Fruit fly (Drosophila melanogaster) whole organism, embryonic: ENCODE measurements around the gene CG46301.

Source experiments
- Abd-B ChIP-seq: fragments of 200-800 bp; sonication (Bioruptor generic); optimal IDR thresholded peaks from 2 replicates; lab custom pipeline; 2018; ENCODE audit warnings: missing biosample characterization, mild to moderate bottlenecking, missing genetic modification characterization, moderate library complexity
- Antp ChIP-seq: fragments of 200-800 bp; sonication (Bioruptor generic); optimal IDR thresholded peaks from 3 replicates; lab custom pipeline; 2016; ENCODE audit warnings: missing biosample characterization, missing genetic modification characterization
- CG10565 ChIP-seq: fragments of 200-800 bp; sonication (Bioruptor generic); optimal IDR thresholded peaks from 3 replicates; lab custom pipeline; 2016; ENCODE audit warnings: missing biosample characterization, mild to moderate bottlenecking, missing genetic modification characterization
- CG11085 ChIP-seq: fragments of 200-800 bp; sonication (Bioruptor generic); IDR thresholded peaks from 2 replicates; pipeline ENCODE4 v1.3.6; 2022; ENCODE audit warnings: missing biosample characterization, missing genetic modification characterization
- CG12104 ChIP-seq: fragments of 200-800 bp; sonication (Bioruptor generic); optimal IDR thresholded peaks from 3 replicates; lab custom pipeline; 2016; ENCODE audit warnings: missing biosample characterization, missing genetic modification characterization
- CG12299 ChIP-seq: fragments of 200-800 bp; sonication (Bioruptor generic); optimal IDR thresholded peaks from 2 replicates; lab custom pipeline; 2018; ENCODE audit warnings: missing biosample characterization, mild to moderate bottlenecking, missing genetic modification characterization
- CG13296 ChIP-seq: fragments of 200-800 bp; sonication (Bioruptor generic); optimal IDR thresholded peaks from 3 replicates; lab custom pipeline; 2018; ENCODE audit warnings: missing biosample characterization, mild to moderate bottlenecking, missing genetic modification characterization
- CG15514 ChIP-seq: fragments of 200-800 bp; sonication (Bioruptor generic); optimal IDR thresholded peaks from 3 replicates; lab custom pipeline; 2017; ENCODE audit warnings: missing biosample characterization, missing genetic modification characterization, mild to moderate bottlenecking, moderate library complexity, missing genetic modification reagents
- CG15601 ChIP-seq: fragments of 200-800 bp; sonication (Bioruptor generic); optimal IDR thresholded peaks from 3 replicates; lab custom pipeline; 2019; ENCODE audit warnings: missing biosample characterization, mild to moderate bottlenecking, missing genetic modification characterization, moderate library complexity
- CG1603 ChIP-seq: fragments of 200-800 bp; sonication (Bioruptor generic); optimal IDR thresholded peaks from 2 replicates; lab custom pipeline; 2019; ENCODE audit warnings: missing biosample characterization, mild to moderate bottlenecking, missing genetic modification characterization, moderate library complexity
- CG17802 ChIP-seq: fragments of 200-800 bp; sonication (Bioruptor generic); optimal IDR thresholded peaks from 2 replicates; lab custom pipeline; 2018; ENCODE audit warnings: missing biosample characterization, mild to moderate bottlenecking, missing genetic modification characterization, moderate library complexity
- CG1792 ChIP-seq: fragments of 200-800 bp; sonication (Bioruptor generic); optimal IDR thresholded peaks from 2 replicates; lab custom pipeline; 2016; ENCODE audit warnings: missing biosample characterization, missing genetic modification characterization
- CG18476 ChIP-seq: fragments of 200-800 bp; sonication (Bioruptor generic); optimal IDR thresholded peaks from 2 replicates; lab custom pipeline; 2016; ENCODE audit warnings: missing biosample characterization, mild to moderate bottlenecking, missing genetic modification characterization
- CG2116 ChIP-seq: fragments of 200-800 bp; sonication (Bioruptor generic); optimal IDR thresholded peaks from 3 replicates; lab custom pipeline; 2018; ENCODE audit warnings: missing biosample characterization, mild to moderate bottlenecking, missing genetic modification characterization
- CG30403 ChIP-seq: fragments of 200-800 bp; sonication (Bioruptor generic); optimal IDR thresholded peaks from 3 replicates; lab custom pipeline; 2016; ENCODE audit warnings: missing biosample characterization, missing genetic modification characterization
- CG3065 ChIP-seq: fragments of 200-800 bp; sonication (Bioruptor generic); optimal IDR thresholded peaks from 2 replicates; lab custom pipeline; 2016; ENCODE audit warnings: missing biosample characterization, missing genetic modification characterization
- CG32772 ChIP-seq: fragments of 200-800 bp; sonication (Bioruptor generic); IDR thresholded peaks from 2 replicates; pipeline ENCODE4 v1.3.6; 2022; ENCODE audit warnings: missing biosample characterization, missing genetic modification characterization
- CG3281 ChIP-seq: fragments of 200-800 bp; sonication (Bioruptor generic); optimal IDR thresholded peaks from 3 replicates; lab custom pipeline; 2017; ENCODE audit warnings: missing biosample characterization, mild to moderate bottlenecking, missing genetic modification characterization
- CG3847 ChIP-seq: fragments of 200-800 bp; sonication (Bioruptor generic); IDR thresholded peaks from 2 replicates; pipeline ENCODE4 v1.3.6; 2022; ENCODE audit warnings: missing biosample characterization, missing genetic modification characterization
- CG42726 ChIP-seq: fragments of 200-800 bp; sonication (Bioruptor generic); IDR thresholded peaks from 2 replicates; pipeline ENCODE4 v1.3.6; 2022; ENCODE audit warnings: missing biosample characterization, missing genetic modification characterization; ENCODE audit not compliant: partially characterized antibody
- CG4617 ChIP-seq: fragments of 200-800 bp; sonication (Bioruptor generic); optimal IDR thresholded peaks from 3 replicates; lab custom pipeline; 2016; ENCODE audit warnings: missing biosample characterization, missing genetic modification characterization, borderline replicate concordance
- CG4730 ChIP-seq: fragments of 200-800 bp; sonication (Bioruptor generic); IDR thresholded peaks from 2 replicates; pipeline ENCODE4 v1.3.6; 2022; ENCODE audit warnings: missing biosample characterization, missing genetic modification characterization
- CG4820 ChIP-seq: fragments of 200-800 bp; sonication (Bioruptor generic); optimal IDR thresholded peaks from 3 replicates; lab custom pipeline; 2016; ENCODE audit warnings: missing biosample characterization, missing genetic modification characterization
- CG7271 ChIP-seq: fragments of 200-800 bp; sonication (Bioruptor generic); optimal IDR thresholded peaks from 2 replicates; lab custom pipeline; 2018; ENCODE audit warnings: missing biosample characterization, mild to moderate bottlenecking, missing genetic modification characterization, moderate library complexity
- CG7556 ChIP-seq: fragments of 200-800 bp; sonication (Bioruptor generic); optimal IDR thresholded peaks from 2 replicates; lab custom pipeline; 2017; ENCODE audit warnings: missing biosample characterization, mild to moderate bottlenecking, missing genetic modification characterization
- CG7839 ChIP-seq: fragments of 200-800 bp; sonication (Bioruptor generic); optimal IDR thresholded peaks from 3 replicates; lab custom pipeline; 2018; ENCODE audit warnings: missing biosample characterization, mild to moderate bottlenecking, missing genetic modification characterization, moderate library complexity
- CG7963 ChIP-seq: fragments of 200-800 bp; sonication (Bioruptor generic); IDR thresholded peaks from 3 replicates; pipeline ENCODE4 v1.3.6; 2022; ENCODE audit warnings: missing biosample characterization, missing genetic modification characterization; ENCODE audit not compliant: partially characterized antibody
- CG7987 ChIP-seq: fragments of 200-800 bp; sonication (Bioruptor generic); optimal IDR thresholded peaks from 2 replicates; lab custom pipeline; 2018; ENCODE audit warnings: missing biosample characterization, mild to moderate bottlenecking, missing genetic modification characterization, moderate library complexity
- CG8089 ChIP-seq: fragments of 200-800 bp; sonication (Bioruptor generic); optimal IDR thresholded peaks from 3 replicates; lab custom pipeline; 2016; ENCODE audit warnings: missing biosample characterization, missing genetic modification characterization
- CkIIα-i1 ChIP-seq: fragments of 200-800 bp; sonication (Bioruptor generic); IDR thresholded peaks from 2 replicates; pipeline ENCODE4 v1.3.6; 2022; ENCODE audit warnings: missing biosample characterization, missing genetic modification characterization
- Dad ChIP-seq: fragments of 200-800 bp; sonication (Bioruptor generic); optimal IDR thresholded peaks from 3 replicates; lab custom pipeline; 2016; ENCODE audit warnings: missing biosample characterization, missing genetic modification characterization
- ERR ChIP-seq: fragments of 200-800 bp; sonication (Bioruptor generic); optimal IDR thresholded peaks from 2 replicates; lab custom pipeline; 2016; ENCODE audit warnings: missing biosample characterization, missing genetic modification characterization
- Ets97D ChIP-seq: fragments of 200-800 bp; sonication (Bioruptor generic); optimal IDR thresholded peaks from 3 replicates; lab custom pipeline; 2016; ENCODE audit warnings: missing biosample characterization, missing genetic modification characterization
- Kr ChIP-seq: fragments of 200-800 bp; sonication (Bioruptor generic); optimal IDR thresholded peaks from 2 replicates; lab custom pipeline; 2017; ENCODE audit warnings: missing biosample characterization, mild to moderate bottlenecking, missing genetic modification characterization
- Optix ChIP-seq: fragments of 200-800 bp; sonication (Bioruptor generic); IDR thresholded peaks from 3 replicates; pipeline ENCODE4 v1.3.6; 2022; ENCODE audit warnings: missing biosample characterization, missing genetic modification characterization
- crc ChIP-seq: fragments of 200-800 bp; sonication (Bioruptor generic); optimal IDR thresholded peaks from 2 replicates; lab custom pipeline; 2016; ENCODE audit warnings: missing biosample characterization, missing genetic modification characterization
- croc ChIP-seq: fragments of 200-800 bp; sonication (Bioruptor generic); conservative IDR thresholded peaks from 3 replicates; pipeline ENCODE4 v1.3.6; 2022; ENCODE audit warnings: missing biosample characterization, missing genetic modification characterization
- dati ChIP-seq: fragments of 200-800 bp; sonication (Bioruptor generic); IDR thresholded peaks from 2 replicates; pipeline ENCODE4 v1.3.6; 2022; ENCODE audit warnings: missing biosample characterization, missing genetic modification characterization
- dimm ChIP-seq: fragments of 200-800 bp; sonication (Bioruptor generic); IDR thresholded peaks from 2 replicates; pipeline ENCODE4 v1.3.6; 2022; ENCODE audit warnings: missing biosample characterization, missing genetic modification characterization
- fd64A ChIP-seq: fragments of 200-800 bp; sonication (Bioruptor generic); optimal IDR thresholded peaks from 3 replicates; lab custom pipeline; 2018; ENCODE audit warnings: missing biosample characterization, mild to moderate bottlenecking, missing genetic modification characterization
- hkb ChIP-seq, 2 experiments: fragments of 200-800 bp in 1 of 2; fragments of >200 bp in 1 of 2; sonication (Bioruptor generic) in 1 of 2; IDR thresholded peaks in 1 of 2; optimal IDR thresholded peaks in 1 of 2; 2 replicates each; pipeline versions ENCODE4 v1.3.6 to Lab custom; 2017 to 2022; ENCODE audit warnings: missing biosample characterization in 1 of 2, missing genetic modification characterization in 1 of 2
- jigr1 ChIP-seq: fragments of 200-800 bp; sonication (Bioruptor generic); IDR thresholded peaks from 3 replicates; pipeline ENCODE4 v1.3.6; 2022; ENCODE audit warnings: missing biosample characterization, missing genetic modification characterization
- jing ChIP-seq: fragments of 200-800 bp; sonication (Bioruptor generic); optimal IDR thresholded peaks from 2 replicates; lab custom pipeline; 2018; ENCODE audit warnings: missing biosample characterization, mild to moderate bottlenecking, missing genetic modification characterization
- luna ChIP-seq: fragments of 200-800 bp; sonication (Bioruptor generic); optimal IDR thresholded peaks from 2 replicates; lab custom pipeline; 2016; ENCODE audit warnings: missing biosample characterization, missing genetic modification characterization
- maf-S ChIP-seq: fragments of 200-800 bp; sonication (Bioruptor generic); optimal IDR thresholded peaks from 2 replicates; lab custom pipeline; 2016; ENCODE audit warnings: missing biosample characterization, missing genetic modification characterization
- oc ChIP-seq: fragments of 200-800 bp; sonication (Bioruptor generic); optimal IDR thresholded peaks from 2 replicates; lab custom pipeline; 2018; ENCODE audit warnings: missing biosample characterization, mild to moderate bottlenecking, missing genetic modification characterization, moderate library complexity
- otp ChIP-seq: fragments of 200-800 bp; sonication (Bioruptor generic); IDR thresholded peaks from 3 replicates; pipeline ENCODE4, ENCODE4 v1.3.6; 2022; ENCODE audit warnings: missing biosample characterization, missing genetic modification characterization
- sens-2 ChIP-seq: fragments of 200-800 bp; sonication (Bioruptor generic); IDR thresholded peaks from 2 replicates; pipeline ENCODE4 v1.3.6; 2022; ENCODE audit warnings: missing biosample characterization, missing genetic modification characterization
- ssp ChIP-seq: fragments of 200-800 bp; sonication (Bioruptor generic); IDR thresholded peaks from 2 replicates; pipeline ENCODE4 v1.3.6; 2022; ENCODE audit warnings: missing biosample characterization, missing genetic modification characterization
- sug ChIP-seq: fragments of 200-800 bp; optimal IDR thresholded peaks from 2 replicates; lab custom pipeline; 2019; ENCODE audit warnings: missing biosample characterization, mild to moderate bottlenecking, missing genetic modification characterization, moderate library complexity
- twi ChIP-seq: fragments of 200-800 bp; optimal IDR thresholded peaks from 2 replicates; lab custom pipeline; 2019; ENCODE audit warnings: missing biosample characterization, mild to moderate bottlenecking, missing genetic modification characterization, moderate library complexity
- unc-4 ChIP-seq: fragments of 200-800 bp; sonication (Bioruptor generic); IDR thresholded peaks from 2 replicates; pipeline ENCODE4 v1.3.6; 2022; ENCODE audit warnings: missing biosample characterization, missing genetic modification characterization; ENCODE audit not compliant: partially characterized antibody

The CG46301 gene

DNA sequence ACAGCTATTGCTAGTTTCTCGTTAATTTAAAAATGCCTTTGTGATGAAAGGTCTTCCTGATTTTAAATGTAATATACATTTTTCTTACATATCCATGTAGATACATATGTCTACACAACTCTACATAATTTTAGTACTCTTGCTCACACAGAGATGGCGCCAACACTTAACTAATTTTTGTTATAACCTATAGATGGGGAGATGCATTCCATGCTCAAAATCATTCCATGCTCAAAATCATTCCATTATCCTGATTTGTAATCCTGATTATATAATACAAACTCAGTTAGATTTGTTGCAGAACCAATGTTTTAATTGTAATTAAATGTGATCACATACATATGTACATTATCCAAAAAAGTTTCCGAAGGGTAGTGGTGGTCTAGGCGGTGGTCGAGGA lies 57.0 kb downstream of the CG46301 start (continued):
- TF ChIP-seq CG17802 (tag; lab: Kevin White, UChicago) (no peak), Ets97D (GFP tag; lab: Kevin White, UChicago) (peak; percentile 13), ssp (no peak), dati (GFP tag; lab: Robert Waterston, UW) (0 out of 2 replicates have a peak, but pooled peaks have one; percentile 19), CG8089 (GFP tag; lab: Kevin White, UChicago) (peak; percentile 0), CG7271 (tag; lab: Kevin White, UChicago) (no peak), CG42726 (peak; percentile 79), CG4617 (GFP tag; lab: Kevin White, UChicago) (no peak), CG7963 (no peak), sens-2 (GFP tag; lab: Robert Waterston, UW) (no peak), CG1792 (GFP tag; lab: Kevin White, UChicago) (no peak), CG10565 (no peak), CG7556 (GFP tag; lab: Kevin White, UChicago) (no peak), CG30403 (GFP tag; lab: Kevin White, UChicago) (no peak), jing (GFP tag; lab: Kevin White, UChicago) (no peak), CG3847 (GFP tag; lab: Robert Waterston, UW) (no peak), jigr1 (GFP tag; lab: Robert Waterston, UW) (no peak), CkIIα-i1 (no peak), Optix (GFP tag; lab: Robert Waterston, UW) (no peak), CG15601 (tag; lab: Kevin White, UChicago) (no peak), Dad (GFP tag; lab: Kevin White, UChicago) (no peak), maf-S (GFP tag; lab: Kevin White, UChicago) (no peak), CG4730 (GFP tag; lab: Robert Waterston, UW) (no peak), dimm (no peak), CG7839 (tag; lab: Kevin White, UChicago) (no peak), luna (no peak), Antp (GFP tag; lab: Kevin White, UChicago) (no peak), CG15514 (GFP tag; lab: Kevin White, UChicago) (no peak), CG32772 (GFP tag; lab: Robert Waterston, UW) (no peak), crc (GFP tag; lab: Kevin White, UChicago) (no peak), sug (tag; lab: Kevin White, UChicago) (no peak), twi (tag; lab: Kevin White, UChicago) (no peak), CG7987 (no peak), Abd-B (no peak), CG2116 (GFP tag; lab: Kevin White, UChicago) (no peak), croc (GFP tag; lab: Robert Waterston, UW) (no peak), Kr (no peak), CG12104 (GFP tag; lab: Kevin White, UChicago) (no peak), CG12299 (tag; lab: Kevin White, UChicago) (no peak), oc (tag; lab: Kevin White, UChicago) (no peak), fd64A (GFP tag; lab: Kevin White, UChicago) (no peak), unc-4 (GFP tag; lab: Robert Waterston, UW) (no peak), CG11085 (GFP tag; lab: Robert Waterston, UW) (no peak), CG1603 (tag; lab: Kevin White, UChicago) (no peak), otp (GFP tag; lab: Robert Waterston, UW) (no peak), CG4820 (GFP tag; lab: Kevin White, UChicago) (peak; percentile 13), CG18476 (GFP tag; lab: Kevin White, UChicago) (no peak), hkb (optimal IDR thresholded peaks at IDR 0.05; lab: Kevin White, UChicago) (no peak), hkb (GFP tag; IDR thresholded peaks at IDR 0.05; lab: Robert Waterston, UW) (no peak), CG13296 (no peak), CG3281 (no peak), CG3065 (GFP tag; lab: Kevin White, UChicago) (no peak), ERR (GFP tag; lab: Kevin White, UChicago) (no peak)
